Worm (Caenorhabditis elegans) whole organism, L2 larva: ENCODE data around the gene W03B1.5.
"Not testable (repeated sequence)": the region's sequence is repeated elsewhere in the genome, so short reads cannot be mapped to it uniquely, and the experiment has no call there.

ENCODE experiments used
- F13H6.1 ChIP-seq: sonication (generic microtip); optimal IDR thresholded peaks from 2 replicates; lab custom pipeline; 2016; ENCODE audit warnings: missing genetic modification characterization, missing compliant biosample characterization
- R02D3.7 ChIP-seq: fragments of 150-350 bp; optimal IDR thresholded peaks from 2 replicates; lab custom pipeline; 2014; ENCODE audit warnings: missing biosample characterization, missing genetic modification characterization
- ZK546.5 ChIP-seq: sonication (generic microtip); optimal IDR thresholded peaks from 2 replicates; lab custom pipeline; 2017; ENCODE audit warnings: missing biosample characterization, missing genetic modification characterization
- aly-2 ChIP-seq: fragments of 150-350 bp; optimal IDR thresholded peaks from 2 replicates; lab custom pipeline; 2014; ENCODE audit warnings: missing biosample characterization, missing genetic modification characterization
- ama-1 ChIP-seq: fragments of 150-350 bp; optimal IDR thresholded peaks from 2 replicates; lab custom pipeline; 2018; ENCODE audit warnings: inconsistent platforms
- blmp-1 ChIP-seq: sonication (generic microtip); optimal IDR thresholded peaks from 2 replicates; lab custom pipeline; 2017; ENCODE audit warnings: missing genetic modification characterization, mild to moderate bottlenecking, missing compliant biosample characterization, antibody characterized with exemption, moderate library complexity; ENCODE audit not compliant: insufficient read depth
- ceh-16 ChIP-seq: fragments of 150-350 bp; optimal IDR thresholded peaks from 2 replicates; lab custom pipeline; 2014; ENCODE audit warnings: missing biosample characterization, missing genetic modification characterization
- crh-2 ChIP-seq: sonication (generic microtip); optimal IDR thresholded peaks from 2 replicates; lab custom pipeline; 2017; ENCODE audit warnings: missing biosample characterization, missing genetic modification characterization
- dmd-4 ChIP-seq: sonication (generic microtip); optimal IDR thresholded peaks from 2 replicates; lab custom pipeline; 2017; ENCODE audit warnings: missing biosample characterization, missing genetic modification characterization
- elt-3 ChIP-seq: sonication (generic microtip); optimal IDR thresholded peaks from 2 replicates; lab custom pipeline; 2017; ENCODE audit warnings: missing biosample characterization, missing genetic modification characterization
- gmeb-1 ChIP-seq: fragments of 150-350 bp; optimal IDR thresholded peaks from 2 replicates; lab custom pipeline; 2014; ENCODE audit warnings: missing biosample characterization, missing genetic modification characterization
- lin-13 ChIP-seq: fragments of 150-350 bp; optimal IDR thresholded peaks from 2 replicates; lab custom pipeline; 2014; ENCODE audit warnings: missing biosample characterization, missing genetic modification reagents, missing genetic modification characterization
- lin-39 ChIP-seq: fragments of 150-350 bp; optimal IDR thresholded peaks from 2 replicates; lab custom pipeline; 2014; ENCODE audit warnings: missing biosample characterization, missing genetic modification reagents, missing genetic modification characterization
- lsy-2 ChIP-seq, 2 experiments: fragments of 150-350 bp in 1 of 2; sonication (generic microtip) in 1 of 2; optimal IDR thresholded peaks; 2 replicates each; lab custom pipeline; 2014 to 2017; ENCODE audit warnings: missing biosample characterization in 2 of 2, missing genetic modification characterization in 2 of 2
- mbf-1 ChIP-seq: sonication (generic microtip); optimal IDR thresholded peaks from 2 replicates; lab custom pipeline; 2017; ENCODE audit warnings: missing biosample characterization, missing genetic modification characterization
- mdl-1 ChIP-seq, 2 experiments: fragments of 150-350 bp in 1 of 2; sonication (generic microtip) in 1 of 2; optimal IDR thresholded peaks; 2 replicates each; lab custom pipeline; 2017; ENCODE audit warnings: missing biosample characterization in 2 of 2, missing genetic modification characterization in 2 of 2
- nhr-10 ChIP-seq: sonication (generic microtip); optimal IDR thresholded peaks from 2 replicates; lab custom pipeline; 2017; ENCODE audit warnings: missing biosample characterization, missing genetic modification characterization
- nhr-12 ChIP-seq: fragments of 150-350 bp; optimal IDR thresholded peaks from 2 replicates; lab custom pipeline; 2014; ENCODE audit warnings: missing biosample characterization, missing genetic modification characterization
- nhr-21 ChIP-seq: fragments of 150-350 bp; optimal IDR thresholded peaks from 2 replicates; lab custom pipeline; 2014; ENCODE audit warnings: missing biosample characterization, missing genetic modification characterization
- nhr-23 ChIP-seq: fragments of 150-350 bp; optimal IDR thresholded peaks from 2 replicates; lab custom pipeline; 2014; ENCODE audit warnings: missing biosample characterization, missing genetic modification reagents, missing genetic modification characterization
- nhr-25 ChIP-seq: fragments of 150-350 bp; sonication (generic microtip); optimal IDR thresholded peaks from 3 replicates; lab custom pipeline; 2014; ENCODE audit warnings: missing biosample characterization, missing genetic modification characterization
- nhr-6 ChIP-seq: fragments of 150-350 bp; optimal IDR thresholded peaks from 2 replicates; lab custom pipeline; 2014; ENCODE audit warnings: missing biosample characterization, missing genetic modification characterization
- nhr-77 ChIP-seq: fragments of 150-350 bp; optimal IDR thresholded peaks from 2 replicates; lab custom pipeline; 2014; ENCODE audit warnings: missing biosample characterization, missing genetic modification characterization
- sem-4 ChIP-seq: fragments of 150-350 bp; optimal IDR thresholded peaks from 2 replicates; lab custom pipeline; 2014; ENCODE audit warnings: missing biosample characterization, missing genetic modification reagents, missing genetic modification characterization
- skn-1 ChIP-seq: sonication (generic microtip); optimal IDR thresholded peaks from 2 replicates; lab custom pipeline; 2017; ENCODE audit warnings: missing biosample characterization, missing genetic modification characterization
- unc-55 ChIP-seq: fragments of 150-350 bp; sonication (generic microtip); optimal IDR thresholded peaks from 3 replicates; lab custom pipeline; 2014; ENCODE audit warnings: missing biosample characterization, missing genetic modification reagents, missing genetic modification characterization
- unc-62 ChIP-seq: fragments of 150-350 bp; optimal IDR thresholded peaks from 2 replicates; lab custom pipeline; 2014; ENCODE audit warnings: missing biosample characterization, missing genetic modification reagents, missing genetic modification characterization
- ztf-11 ChIP-seq: sonication (generic microtip); optimal IDR thresholded peaks from 2 replicates; lab custom pipeline; 2017; ENCODE audit warnings: missing biosample characterization, missing genetic modification characterization
- ztf-4 ChIP-seq: fragments of 150-350 bp; optimal IDR thresholded peaks from 2 replicates; lab custom pipeline; 2014; ENCODE audit warnings: missing biosample characterization, missing genetic modification characterization

Gene W03B1.5

DNA sequence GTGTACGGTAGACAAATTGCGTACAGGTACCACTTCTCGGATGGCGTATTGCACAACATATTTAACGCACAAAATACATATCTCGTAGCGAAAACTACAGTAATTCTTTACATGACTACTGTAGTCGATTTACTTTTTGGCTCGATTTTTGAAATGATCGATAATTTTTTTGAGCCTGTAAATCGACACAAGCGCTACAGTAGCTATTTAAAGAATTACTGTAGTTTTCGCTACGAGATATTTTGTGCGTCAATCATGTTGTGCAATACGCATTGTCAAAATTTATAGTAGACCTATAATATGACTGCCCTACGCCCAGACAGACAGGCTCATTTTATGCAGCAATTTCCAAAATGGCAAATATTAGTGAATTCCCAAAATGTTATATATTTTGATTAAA lies at the start of gene W03B1.5:
Gene W03B1.5, plus strand, starts transcription at position 301 of the 400 bp plus-strand sequence.
- not testable (repeated sequence) for TF ChIP-seq sem-4 (tag; lab: Kevin White, UChicago); mdl-1 (tag; optimal IDR thresholded peaks at IDR 0.05; lab: Kevin White, UChicago); lin-13 (GFP tag; lab: Kevin White, UChicago)

- no peak for TF ChIP-seq ama-1 (lab: Kevin White, UChicago)
- no peak for TF ChIP-seq ZK546.5 (tag; lab: Kevin White, UChicago)
- no peak for TF ChIP-seq skn-1 (tag; lab: Kevin White, UChicago)
- TF ChIP-seq dmd-4 (tag; lab: Kevin White, UChicago), result no peak
- no peak for TF ChIP-seq lin-39 (tag; lab: Kevin White, UChicago)
These were observed 49.3 kb upstream of the W03B1.5 start, which contains the start of gene F15E6.9 for ce11 chrIV:4298983-4299382. Gene F15E6.9, minus strand, starts transcription at chrIV:4299083.

DNA sequence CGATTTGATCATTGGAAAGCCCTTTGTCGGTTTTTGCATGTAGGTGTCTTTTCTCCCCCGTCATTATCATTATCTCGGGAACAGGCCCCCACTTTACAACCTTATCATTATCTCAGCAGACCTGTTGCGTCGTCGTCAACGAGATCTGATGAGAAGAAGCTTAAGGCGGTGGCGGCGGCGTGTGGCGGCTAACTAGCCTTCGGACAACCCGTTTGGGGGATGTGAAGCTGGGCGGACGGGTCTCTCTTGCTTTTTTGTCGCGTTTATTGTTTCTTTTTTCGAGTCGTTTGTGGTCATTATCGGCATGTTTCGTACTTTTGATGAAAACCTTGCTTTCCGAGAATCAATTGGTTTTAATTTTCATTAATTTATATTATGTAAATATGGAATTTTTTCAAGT lies 48.3 kb upstream of the W03B1.5 start:
- TF ChIP-seq dmd-4 (tag; lab: Kevin White, UChicago), result no peak
- peak; percentile 44 for TF ChIP-seq nhr-25 (tag; lab: Kevin White, UChicago)
- TF ChIP-seq ceh-16 (tag; lab: Kevin White, UChicago), result no peak
- TF ChIP-seq nhr-6 (tag; lab: Kevin White, UChicago), result no peak
- no peak for TF ChIP-seq lin-39 (tag; lab: Kevin White, UChicago)
- TF ChIP-seq skn-1 (tag; lab: Kevin White, UChicago), result no peak
- no peak for TF ChIP-seq ztf-4 (tag; lab: Kevin White, UChicago)
- peak; percentile 30 for TF ChIP-seq nhr-21 (tag; lab: Kevin White, UChicago)
- TF ChIP-seq mdl-1 (tag; optimal IDR thresholded peaks at IDR 0.05; lab: Kevin White, UChicago), result no peak
- no peak for TF ChIP-seq mbf-1 (tag; lab: Kevin White, UChicago)
- no peak for TF ChIP-seq gmeb-1 (tag; lab: Kevin White, UChicago)
- no peak for TF ChIP-seq crh-2 (tag; lab: Kevin White, UChicago)
- TF ChIP-seq blmp-1 (tag; lab: Kevin White, UChicago), result no peak
- TF ChIP-seq, all 48 proteins: peak for 2

DNA sequence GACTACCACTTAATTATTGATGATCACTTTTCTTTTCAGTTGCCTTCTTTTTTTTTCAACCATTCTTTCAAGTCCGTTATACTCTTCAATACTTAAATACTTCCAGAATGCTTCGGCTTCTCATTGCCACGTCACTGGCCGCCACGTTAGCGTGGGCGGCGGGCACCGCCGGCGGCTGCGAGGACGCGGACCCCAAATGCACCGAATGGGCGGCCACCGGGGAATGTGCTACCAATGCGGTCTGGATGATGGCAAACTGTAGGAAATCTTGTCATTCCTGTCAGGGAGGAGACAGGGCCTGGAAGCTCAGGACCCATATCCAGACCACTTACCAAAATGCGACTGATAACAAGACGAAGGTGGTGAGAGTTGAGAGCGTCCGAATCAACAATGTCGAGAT lies 47.0 kb upstream of the W03B1.5 start, which contains the start of gene lgc-22:
Gene lgc-22, plus strand, starts transcription at position 105 of the 400 bp plus-strand sequence.
- no peak for TF ChIP-seq skn-1 (tag; lab: Kevin White, UChicago)
- no peak for TF ChIP-seq nhr-23 (tag; lab: Kevin White, UChicago)
- TF ChIP-seq nhr-10 (tag; lab: Kevin White, UChicago), result no peak
- TF ChIP-seq gmeb-1 (tag; lab: Kevin White, UChicago), result no peak
- no peak for TF ChIP-seq unc-62 (GFP tag; lab: Kevin White, UChicago)
- TF ChIP-seq F13H6.1 (tag; lab: Kevin White, UChicago), result no peak
- TF ChIP-seq ztf-11 (tag; lab: Kevin White, UChicago), result no peak
- TF ChIP-seq nhr-21 (tag; lab: Kevin White, UChicago), result no peak
- no peak for TF ChIP-seq lin-13 (GFP tag; lab: Kevin White, UChicago)
- no peak for TF ChIP-seq nhr-12 (tag; lab: Kevin White, UChicago)
- TF ChIP-seq crh-2 (tag; lab: Kevin White, UChicago), result no peak
- no peak for TF ChIP-seq mdl-1 (tag; optimal IDR thresholded peaks at IDR 0.05; lab: Kevin White, UChicago)
- TF ChIP-seq unc-55, result no peak
- TF ChIP-seq lsy-2 (tag; optimal IDR thresholded peaks at IDR 0.05; lab: Kevin White, UChicago), result no peak
- TF ChIP-seq, all 48 proteins: peak for 0

DNA sequence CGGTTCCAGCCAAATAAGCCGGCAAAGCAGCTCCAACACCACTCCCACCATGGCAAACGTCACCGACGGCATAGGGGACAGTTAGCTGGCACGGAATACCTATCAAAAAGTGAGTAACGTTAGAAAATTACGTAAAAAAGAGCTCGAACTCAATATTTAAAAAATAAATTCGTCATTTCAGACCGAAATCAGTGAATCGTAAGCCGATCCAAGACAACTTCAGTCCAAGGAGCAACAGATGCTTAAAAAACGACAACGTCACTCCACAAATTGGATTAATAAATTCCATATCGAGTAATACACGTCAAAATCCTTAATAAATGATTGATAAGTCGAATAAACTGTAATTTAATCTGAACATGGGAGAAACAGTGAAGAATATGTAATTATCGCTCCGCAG lies 41.9 kb upstream of the W03B1.5 start:
- no peak for TF ChIP-seq elt-3 (tag; lab: Kevin White, UChicago)
- no peak for TF ChIP-seq nhr-77
- no peak for TF ChIP-seq crh-2 (tag; lab: Kevin White, UChicago)
- TF ChIP-seq aly-2 (tag; lab: Kevin White, UChicago), result no peak
- no peak for TF ChIP-seq R02D3.7 (tag; lab: Kevin White, UChicago)

- TF ChIP-seq ceh-16 (tag; lab: Kevin White, UChicago) (no peak), ZK546.5 (tag; lab: Kevin White, UChicago) (no peak), R02D3.7 (tag; lab: Kevin White, UChicago) (no peak)
- TF ChIP-seq, all 48 proteins: peak for 0
These were observed 40.9 kb upstream of the W03B1.5 start, which contains the start of gene set-9 for ce11 chrIV:4307227-4307946. Gene set-9, plus strand, starts transcription at chrIV:4307896.
